Fruit fly (Drosophila melanogaster) whole organism, embryonic: ENCODE data around the gene CG42592.

ENCODE experiments used
- Atf3 ChIP-seq: fragments of 200-800 bp; sonication (Bioruptor generic); optimal IDR thresholded peaks from 3 replicates; lab custom pipeline; 2016; ENCODE audit warnings: missing biosample characterization, missing genetic modification characterization
- B-H1 ChIP-seq: fragments of 200-800 bp; sonication (Bioruptor generic); IDR thresholded peaks from 3 replicates; pipeline ENCODE4 v1.3.6; 2022; ENCODE audit warnings: missing biosample characterization, missing genetic modification characterization
- CG10209 ChIP-seq: fragments of 200-800 bp; sonication (Bioruptor generic); optimal IDR thresholded peaks from 3 replicates; lab custom pipeline; 2017; ENCODE audit warnings: missing biosample characterization, mild to moderate bottlenecking, missing genetic modification characterization, missing genetic modification reagents
- CG12236 ChIP-seq: fragments of 200-800 bp; sonication (Bioruptor generic); optimal IDR thresholded peaks from 2 replicates; lab custom pipeline; 2016; ENCODE audit warnings: missing biosample characterization, missing genetic modification characterization
- CG1529 ChIP-seq: fragments of 200-800 bp; sonication (Bioruptor generic); optimal IDR thresholded peaks from 3 replicates; lab custom pipeline; 2018; ENCODE audit warnings: missing biosample characterization, missing genetic modification characterization
- CG1602 ChIP-seq: fragments of 200-800 bp; sonication (Bioruptor generic); optimal IDR thresholded peaks from 3 replicates; lab custom pipeline; 2016; ENCODE audit warnings: missing biosample characterization, missing genetic modification characterization
- CG16779 ChIP-seq: fragments of 200-800 bp; sonication (Bioruptor generic); IDR thresholded peaks from 2 replicates; pipeline ENCODE4 v1.3.6; 2022; ENCODE audit warnings: missing biosample characterization, missing genetic modification characterization
- CG17186 ChIP-seq: fragments of 200-800 bp; sonication (Bioruptor generic); optimal IDR thresholded peaks from 3 replicates; lab custom pipeline; 2017; ENCODE audit warnings: missing biosample characterization, missing genetic modification reagents, missing genetic modification characterization
- CG2116 ChIP-seq: fragments of 200-800 bp; sonication (Bioruptor generic); optimal IDR thresholded peaks from 3 replicates; lab custom pipeline; 2018; ENCODE audit warnings: missing biosample characterization, mild to moderate bottlenecking, missing genetic modification characterization
- CG2875 ChIP-seq: fragments of 200-800 bp; sonication (Bioruptor generic); optimal IDR thresholded peaks from 2 replicates; lab custom pipeline; 2017; ENCODE audit warnings: missing biosample characterization, mild to moderate bottlenecking, missing genetic modification characterization, missing genetic modification reagents
- CG34376 ChIP-seq: fragments of 200-800 bp; sonication (Bioruptor generic); optimal IDR thresholded peaks from 2 replicates; lab custom pipeline; 2018; ENCODE audit warnings: missing biosample characterization, mild to moderate bottlenecking, missing genetic modification characterization
- CG3847 ChIP-seq: fragments of 200-800 bp; sonication (Bioruptor generic); IDR thresholded peaks from 2 replicates; pipeline ENCODE4 v1.3.6; 2022; ENCODE audit warnings: missing biosample characterization, missing genetic modification characterization
- CG4282 ChIP-seq: fragments of 200-800 bp; sonication (Bioruptor generic); optimal IDR thresholded peaks from 2 replicates; lab custom pipeline; 2016; ENCODE audit warnings: missing biosample characterization, missing genetic modification characterization
- CG4707 ChIP-seq: fragments of 200-800 bp; sonication (Bioruptor generic); optimal IDR thresholded peaks from 2 replicates; lab custom pipeline; 2018; ENCODE audit warnings: missing biosample characterization, mild to moderate bottlenecking, missing genetic modification characterization, moderate library complexity
- CG6765 ChIP-seq: fragments of 200-800 bp; sonication (Bioruptor generic); optimal IDR thresholded peaks from 3 replicates; lab custom pipeline; 2017; ENCODE audit warnings: missing biosample characterization, mild to moderate bottlenecking, missing genetic modification characterization
- CG7987 ChIP-seq: fragments of 200-800 bp; sonication (Bioruptor generic); optimal IDR thresholded peaks from 2 replicates; lab custom pipeline; 2018; ENCODE audit warnings: missing biosample characterization, mild to moderate bottlenecking, missing genetic modification characterization, moderate library complexity
- Dad ChIP-seq: fragments of 200-800 bp; sonication (Bioruptor generic); optimal IDR thresholded peaks from 3 replicates; lab custom pipeline; 2016; ENCODE audit warnings: missing biosample characterization, missing genetic modification characterization
- Dll ChIP-seq: fragments of 200-800 bp; sonication (Bioruptor generic); IDR thresholded peaks from 4 replicates; pipeline ENCODE4 v1.3.6; 2022; ENCODE audit warnings: missing biosample characterization, missing genetic modification characterization; ENCODE audit not compliant: partially characterized antibody
- Fer1 ChIP-seq: fragments of 200-800 bp; sonication (Bioruptor generic); optimal IDR thresholded peaks from 2 replicates; lab custom pipeline; 2017; ENCODE audit warnings: missing biosample characterization, mild to moderate bottlenecking, missing genetic modification characterization
- Gsc ChIP-seq: fragments of 200-800 bp; sonication (Bioruptor generic); IDR thresholded peaks from 2 replicates; pipeline ENCODE4 v1.3.6; 2022; ENCODE audit warnings: missing biosample characterization, missing genetic modification characterization
- Hmx ChIP-seq: fragments of 200-800 bp; sonication (Bioruptor generic); optimal IDR thresholded peaks from 2 replicates; lab custom pipeline; 2016; ENCODE audit warnings: missing biosample characterization, missing genetic modification characterization
- Kr ChIP-seq: fragments of 200-800 bp; sonication (Bioruptor generic); optimal IDR thresholded peaks from 2 replicates; lab custom pipeline; 2017; ENCODE audit warnings: missing biosample characterization, mild to moderate bottlenecking, missing genetic modification characterization
- MBD-R2 ChIP-seq: fragments of 200-800 bp; sonication (Bioruptor generic); IDR thresholded peaks from 2 replicates; pipeline ENCODE4 v1.3.6; 2022; ENCODE audit warnings: missing biosample characterization, missing genetic modification characterization
- Max ChIP-seq: fragments of 200-800 bp; sonication (Bioruptor generic); optimal IDR thresholded peaks from 2 replicates; lab custom pipeline; 2016; ENCODE audit warnings: missing biosample characterization, mild to moderate bottlenecking, missing genetic modification characterization
- Meics ChIP-seq: fragments of 200-800 bp; sonication (Bioruptor generic); optimal IDR thresholded peaks from 2 replicates; lab custom pipeline; 2017; ENCODE audit warnings: missing biosample characterization, mild to moderate bottlenecking, missing genetic modification characterization
- NfI ChIP-seq: fragments of 200-800 bp; sonication (Bioruptor generic); optimal IDR thresholded peaks from 3 replicates; lab custom pipeline; 2018; ENCODE audit warnings: missing biosample characterization, mild to moderate bottlenecking, missing genetic modification characterization, moderate library complexity
- Six4 ChIP-seq: fragments of 200-800 bp; sonication (Bioruptor generic); optimal IDR thresholded peaks from 2 replicates; lab custom pipeline; 2016; ENCODE audit warnings: missing biosample characterization, missing genetic modification characterization
- Sox102F ChIP-seq: fragments of 200-800 bp; sonication (Bioruptor generic); optimal IDR thresholded peaks from 2 replicates; lab custom pipeline; 2018; ENCODE audit warnings: missing biosample characterization, mild to moderate bottlenecking, missing genetic modification characterization, moderate library complexity
- TFAM ChIP-seq: fragments of 200-800 bp; sonication (Bioruptor generic); optimal IDR thresholded peaks from 2 replicates; lab custom pipeline; 2017; ENCODE audit warnings: missing biosample characterization, missing genetic modification characterization, inconsistent platforms
- Vsx1 ChIP-seq: fragments of 200-800 bp; sonication (Bioruptor generic); optimal IDR thresholded peaks from 2 replicates; lab custom pipeline; 2017; ENCODE audit warnings: missing biosample characterization, mild to moderate bottlenecking, missing genetic modification characterization, missing genetic modification reagents
- ab ChIP-seq: fragments of 200-800 bp; sonication (Bioruptor generic); optimal IDR thresholded peaks from 2 replicates; lab custom pipeline; 2016; ENCODE audit warnings: missing biosample characterization, missing genetic modification characterization
- aop ChIP-seq: fragments of 200-800 bp; sonication (Bioruptor generic); IDR thresholded peaks from 2 replicates; pipeline ENCODE4 v1.3.6; 2022; ENCODE audit warnings: missing biosample characterization, missing genetic modification characterization
- ash1 ChIP-seq: fragments of 200-800 bp; sonication (Bioruptor generic); optimal IDR thresholded peaks from 2 replicates; lab custom pipeline; 2018; ENCODE audit warnings: missing biosample characterization, mild to moderate bottlenecking, missing genetic modification characterization
- bbx ChIP-seq: fragments of 200-800 bp; sonication (Bioruptor generic); IDR thresholded peaks from 2 replicates; pipeline ENCODE4 v1.3.6; 2022; ENCODE audit warnings: missing biosample characterization, missing genetic modification characterization; ENCODE audit not compliant: partially characterized antibody
- bsh ChIP-seq, 2 experiments: fragments of 200-800 bp; sonication (Bioruptor generic); optimal IDR thresholded peaks; 2 replicates each; lab custom pipeline; 2017 to 2018; ENCODE audit warnings: mild to moderate bottlenecking in 2 of 2, missing biosample characterization in 2 of 2, missing genetic modification characterization in 2 of 2, moderate library complexity in 1 of 2
- chn ChIP-seq: fragments of 200-800 bp; sonication (Bioruptor generic); optimal IDR thresholded peaks from 2 replicates; lab custom pipeline; 2016; ENCODE audit warnings: missing biosample characterization, missing genetic modification characterization
- crc ChIP-seq: fragments of 200-800 bp; sonication (Bioruptor generic); optimal IDR thresholded peaks from 2 replicates; lab custom pipeline; 2016; ENCODE audit warnings: missing biosample characterization, missing genetic modification characterization
- en ChIP-seq: fragments of 200-800 bp; sonication (Bioruptor generic); optimal IDR thresholded peaks from 2 replicates; lab custom pipeline; 2016; ENCODE audit warnings: missing biosample characterization, missing genetic modification characterization
- gce ChIP-seq: fragments of 200-800 bp; sonication (Bioruptor generic); IDR thresholded peaks from 3 replicates; pipeline ENCODE4 v1.3.6; 2022; ENCODE audit warnings: missing biosample characterization, missing genetic modification characterization
- mirr ChIP-seq: fragments of 200-800 bp; sonication (Bioruptor generic); optimal IDR thresholded peaks from 3 replicates; lab custom pipeline; 2018; ENCODE audit warnings: missing biosample characterization, mild to moderate bottlenecking, missing genetic modification characterization
- p53 ChIP-seq: fragments of 200-800 bp; sonication (Bioruptor generic); optimal IDR thresholded peaks from 2 replicates; lab custom pipeline; 2016; ENCODE audit warnings: missing biosample characterization, missing genetic modification characterization
- pnt ChIP-seq: fragments of 200-800 bp; sonication (Bioruptor generic); optimal IDR thresholded peaks from 3 replicates; lab custom pipeline; 2016; ENCODE audit warnings: missing biosample characterization, missing genetic modification characterization
- pros ChIP-seq: fragments of 200-800 bp; sonication (Bioruptor generic); optimal IDR thresholded peaks from 3 replicates; lab custom pipeline; 2019; ENCODE audit warnings: missing biosample characterization, mild to moderate bottlenecking, missing genetic modification characterization, moderate library complexity
- row ChIP-seq: fragments of 200-800 bp; sonication (Bioruptor generic); IDR thresholded peaks from 3 replicates; pipeline ENCODE4 v1.3.6; 2022; ENCODE audit warnings: missing biosample characterization, missing genetic modification characterization
- run ChIP-seq: fragments of 200-800 bp; sonication (Bioruptor generic); optimal IDR thresholded peaks from 3 replicates; lab custom pipeline; 2018; ENCODE audit warnings: missing biosample characterization, mild to moderate bottlenecking, missing genetic modification characterization
- sna ChIP-seq: fragments of 200-800 bp; sonication (Bioruptor generic); IDR thresholded peaks from 2 replicates; pipeline ENCODE4 v1.3.6; 2022; ENCODE audit warnings: missing biosample characterization, missing genetic modification characterization; ENCODE audit not compliant: partially characterized antibody
- ssp ChIP-seq: fragments of 200-800 bp; sonication (Bioruptor generic); IDR thresholded peaks from 2 replicates; pipeline ENCODE4 v1.3.6; 2022; ENCODE audit warnings: missing biosample characterization, missing genetic modification characterization
- tna ChIP-seq: fragments of 200-800 bp; sonication (Bioruptor generic); IDR thresholded peaks from 2 replicates; pipeline ENCODE4 v1.3.6; 2022; ENCODE audit warnings: missing biosample characterization, missing genetic modification characterization; ENCODE audit not compliant: partially characterized antibody
- trh ChIP-seq: fragments of 200-800 bp; sonication (Bioruptor generic); optimal IDR thresholded peaks from 2 replicates; lab custom pipeline; 2016; ENCODE audit warnings: missing biosample characterization, missing genetic modification characterization
- yki ChIP-seq: fragments of >200 bp; optimal IDR thresholded peaks from 3 replicates; lab custom pipeline; 2018

Gene CG42592

dm6 chr3R:29861432-29862249, 25.6 kb upstream of the CG42592 start, which contains the start of the genes CG15514 and RpS8 (continued):
- TF ChIP-seq Meics (peak; percentile 82), pnt (GFP tag; lab: Kevin White, UChicago) (no peak), sna (GFP tag; lab: Robert Waterston, UW) (no peak), trh (GFP tag; lab: Kevin White, UChicago) (no peak), CG7987 (GFP tag; lab: Kevin White, UChicago) (peak; percentile 63), CG2116 (GFP tag; lab: Kevin White, UChicago) (peak; percentile 71), ab (GFP tag; lab: Kevin White, UChicago) (no peak), crc (no peak), MBD-R2 (GFP tag; lab: Robert Waterston, UW) (peak; percentile 67), row (GFP tag; lab: Robert Waterston, UW) (peak; percentile 76), gce (GFP tag; lab: Robert Waterston, UW) (no peak; the same call in 2 of the 3 replicates), CG17186 (GFP tag; lab: Kevin White, UChicago) (peak; percentile 100), Kr (GFP tag; lab: Kevin White, UChicago) (peak; percentile 61), mirr (GFP tag; lab: Kevin White, UChicago) (peak; percentile 73), Hmx (GFP tag; lab: Kevin White, UChicago) (no peak), CG1529 (GFP tag; lab: Kevin White, UChicago) (peak; percentile 43), CG2875 (GFP tag; lab: Kevin White, UChicago) (peak; percentile 57), bbx (peak; percentile 8; the same call in 1 of the 2 replicates), Dll (GFP tag; lab: Robert Waterston, UW) (no peak), CG1602 (GFP tag; lab: Kevin White, UChicago) (peak; percentile 18), Gsc (no peak), bsh (GFP tag; optimal IDR thresholded peaks at IDR 0.05; lab: Kevin White, UChicago) (peak in 1 of 2 experiments; percentile 51), CG6765 (GFP tag; lab: Kevin White, UChicago) (peak; percentile 69), Dad (GFP tag; lab: Kevin White, UChicago) (peak; percentile 11), CG3847 (GFP tag; lab: Robert Waterston, UW) (peak; percentile 46; the same call in 1 of the 2 replicates), CG16779 (GFP tag; lab: Robert Waterston, UW) (no peak), run (tag; lab: Kevin White, UChicago) (peak; percentile 25), TFAM (GFP tag; lab: Kevin White, UChicago) (no peak), Fer1 (peak; percentile 65), en (GFP tag; lab: Kevin White, UChicago) (no peak), Six4 (GFP tag; lab: Kevin White, UChicago) (peak; percentile 26), Max (GFP tag; lab: Kevin White, UChicago) (peak; percentile 94), CG4707 (GFP tag; lab: Kevin White, UChicago) (peak; percentile 34), CG12236 (GFP tag; lab: Kevin White, UChicago) (no peak), CG4282 (GFP tag; lab: Kevin White, UChicago) (no peak), CG34376 (GFP tag; lab: Kevin White, UChicago) (peak; percentile 76), ssp (no peak), B-H1 (GFP tag; lab: Robert Waterston, UW) (no peak), p53 (GFP tag; lab: Kevin White, UChicago) (peak; percentile 25), chn (no peak), NfI (GFP tag; lab: Kevin White, UChicago) (peak; percentile 74), Atf3 (GFP tag; lab: Kevin White, UChicago) (no peak), tna (no peak), Vsx1 (no peak), Sox102F (peak; percentile 46), ash1 (GFP tag; lab: Kevin White, UChicago) (peak; percentile 31), CG10209 (GFP tag; lab: Kevin White, UChicago) (peak; percentile 66), aop (no peak), pros (no peak), yki (no peak)
